Fruit fly (Drosophila melanogaster) whole organism, adult: ENCODE data around the gene neb.

Experiments
- CG11617 ChIP-seq: fragments of 200-800 bp; sonication (Bioruptor generic); optimal IDR thresholded peaks from 2 replicates; lab custom pipeline; 2017; ENCODE audit warnings: mild to moderate bottlenecking, missing biosample characterization, missing genetic modification reagents, missing genetic modification characterization
- CG12768 ChIP-seq: fragments of 200-800 bp; sonication (Bioruptor generic); optimal IDR thresholded peaks from 2 replicates; lab custom pipeline; 2017; ENCODE audit warnings: missing biosample characterization, missing genetic modification characterization, mild to moderate bottlenecking, moderate library complexity, missing genetic modification reagents
- CG14711 ChIP-seq: fragments of 200-800 bp; sonication (Bioruptor generic); optimal IDR thresholded peaks from 2 replicates; lab custom pipeline; 2018; ENCODE audit warnings: missing biosample characterization, mild to moderate bottlenecking, missing genetic modification characterization, moderate library complexity
- CG1620 ChIP-seq: fragments of 200-800 bp; sonication (Bioruptor generic); optimal IDR thresholded peaks from 2 replicates; lab custom pipeline; 2016; ENCODE audit warnings: missing biosample characterization, missing genetic modification characterization
- CG33017 ChIP-seq: fragments of 200-800 bp; sonication (Bioruptor generic); optimal IDR thresholded peaks from 2 replicates; lab custom pipeline; 2018; ENCODE audit warnings: missing biosample characterization, mild to moderate bottlenecking, missing genetic modification characterization, moderate library complexity
- CG5204 ChIP-seq: fragments of 200-800 bp; sonication (Bioruptor generic); optimal IDR thresholded peaks from 2 replicates; lab custom pipeline; 2016; ENCODE audit warnings: missing biosample characterization, missing genetic modification characterization
- CG7045 ChIP-seq: fragments of 200-800 bp; sonication (Bioruptor generic); optimal IDR thresholded peaks from 2 replicates; lab custom pipeline; 2017; ENCODE audit warnings: missing biosample characterization, mild to moderate bottlenecking, missing genetic modification characterization
- CG7101 ChIP-seq: fragments of 200-800 bp; sonication (Bioruptor generic); optimal IDR thresholded peaks from 2 replicates; lab custom pipeline; 2018; ENCODE audit warnings: missing biosample characterization, mild to moderate bottlenecking, missing genetic modification characterization, moderate library complexity
- Clk ChIP-seq: fragments of 200-800 bp; sonication (Bioruptor generic); optimal IDR thresholded peaks from 2 replicates; lab custom pipeline; 2017; ENCODE audit warnings: missing biosample characterization, missing genetic modification characterization
- Crg-1 ChIP-seq: fragments of 200-800 bp; sonication (Bioruptor generic); optimal IDR thresholded peaks from 2 replicates; lab custom pipeline; 2016; ENCODE audit warnings: missing biosample characterization, missing genetic modification characterization
- Hr96 ChIP-seq: fragments of 200-800 bp; sonication (Bioruptor generic); optimal IDR thresholded peaks from 2 replicates; lab custom pipeline; 2016; ENCODE audit warnings: missing biosample characterization, missing genetic modification characterization
- Mnt ChIP-seq: fragments of 200-800 bp; sonication (Bioruptor generic); optimal IDR thresholded peaks from 2 replicates; lab custom pipeline; 2016; ENCODE audit warnings: missing biosample characterization, mild to moderate bottlenecking, missing genetic modification characterization
- bab1 ChIP-seq: fragments of 200-800 bp; sonication (Bioruptor generic); optimal IDR thresholded peaks from 3 replicates; lab custom pipeline; 2019; ENCODE audit warnings: missing biosample characterization, mild to moderate bottlenecking, missing genetic modification characterization, moderate library complexity
- cic ChIP-seq: fragments of 200-800 bp; sonication (Bioruptor generic); optimal IDR thresholded peaks from 2 replicates; lab custom pipeline; 2017; ENCODE audit warnings: missing biosample characterization, mild to moderate bottlenecking, missing genetic modification characterization, moderate library complexity
- cnc ChIP-seq, 2 experiments: fragments of >200 bp; optimal IDR thresholded peaks; 2 replicates each; lab custom pipeline; 2017
- kay ChIP-seq: fragments of 200-800 bp; sonication (Bioruptor generic); peaks from one replicate; lab custom pipeline; 2016; ENCODE audit warnings: missing biosample characterization, missing genetic modification characterization, borderline replicate concordance
- ovo ChIP-seq: fragments of 200-800 bp; sonication (Bioruptor generic); optimal IDR thresholded peaks from 2 replicates; lab custom pipeline; 2016; ENCODE audit warnings: missing biosample characterization, missing genetic modification characterization
- pad ChIP-seq: fragments of 200-800 bp; sonication (Bioruptor generic); optimal IDR thresholded peaks from 3 replicates; lab custom pipeline; 2017; ENCODE audit warnings: missing biosample characterization, missing genetic modification characterization, mild to moderate bottlenecking, moderate library complexity, missing genetic modification reagents
- tj ChIP-seq: fragments of 200-800 bp; sonication (Bioruptor generic); optimal IDR thresholded peaks from 3 replicates; lab custom pipeline; 2017; ENCODE audit warnings: missing biosample characterization, mild to moderate bottlenecking, missing genetic modification characterization, moderate library complexity
- toe ChIP-seq: fragments of 200-800 bp; sonication (Bioruptor generic); optimal IDR thresholded peaks from 2 replicates; lab custom pipeline; 2016; ENCODE audit warnings: missing biosample characterization, missing genetic modification characterization

Gene neb

DNA sequence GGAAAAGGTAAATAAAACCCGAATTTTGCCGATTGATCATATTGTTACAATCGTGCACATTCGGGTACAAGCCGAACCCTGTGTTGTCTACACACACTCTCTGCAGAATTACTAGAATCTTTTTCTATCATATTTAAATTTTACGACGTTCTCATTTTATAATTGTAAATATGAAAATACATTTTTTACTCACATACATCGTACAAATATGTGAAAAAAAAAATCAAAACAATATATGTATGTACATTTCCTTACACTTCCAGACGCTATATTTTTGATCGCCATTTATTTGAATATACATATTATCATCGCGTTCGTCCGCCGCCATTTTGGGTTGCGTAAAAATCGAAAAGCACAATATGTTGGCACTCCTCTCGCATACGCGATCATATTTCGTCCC is 42.2 kb downstream of the neb start:
- no peak for TF ChIP-seq CG5204 (GFP tag; lab: Kevin White, UChicago)
- peak; percentile 25 for TF ChIP-seq kay (GFP tag; lab: Kevin White, UChicago)

DNA sequence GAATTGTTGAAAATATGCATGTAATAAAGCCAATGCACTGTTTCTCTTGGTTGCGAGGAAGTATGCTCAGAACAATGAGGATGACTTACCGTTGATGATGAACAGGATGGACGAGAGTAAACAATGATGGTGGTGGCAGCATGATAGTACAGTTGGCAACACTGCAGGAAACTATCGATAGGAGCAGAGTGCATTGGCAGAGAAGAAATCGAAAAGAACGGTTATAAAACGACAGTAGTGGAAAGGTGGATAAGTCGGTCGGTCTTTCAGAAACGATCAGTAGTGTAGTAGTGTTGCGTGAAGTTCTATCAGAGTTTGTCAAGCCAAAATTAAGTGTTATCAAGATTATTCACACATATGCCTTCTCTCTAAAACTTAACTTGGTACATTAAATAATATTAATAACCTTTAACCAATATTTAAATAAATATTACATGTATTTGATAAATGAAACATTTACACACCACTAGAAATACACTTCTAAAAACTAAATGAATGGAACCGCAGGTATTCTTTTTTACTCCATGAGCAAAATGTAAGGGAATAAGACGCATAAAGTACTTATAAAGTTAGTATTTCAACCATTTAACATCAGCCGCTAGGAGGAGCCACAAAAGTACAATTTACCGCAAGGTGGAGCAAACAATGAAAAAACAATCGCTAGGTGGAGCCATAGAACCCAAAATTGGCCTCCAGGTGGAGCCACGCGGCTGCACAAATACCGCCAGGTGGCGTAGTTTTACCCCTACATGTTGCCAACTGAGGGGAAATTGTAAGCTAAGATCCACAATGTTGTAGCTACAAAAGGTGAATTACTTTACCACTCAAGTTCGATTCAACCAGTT is 45.1 kb downstream of the neb start:
- TF ChIP-seq CG11617 (GFP tag; lab: Kevin White, UChicago) (peak; percentile 50), cic (GFP tag; lab: Kevin White, UChicago) (no peak), bab1 (GFP tag; lab: Kevin White, UChicago) (peak; percentile 67), ovo (peak; percentile 60), CG14711 (tag; lab: Kevin White, UChicago) (peak; percentile 40), Hr96 (peak; percentile 82), tj (GFP tag; lab: Kevin White, UChicago) (peak; percentile 25), CG7101 (tag; lab: Kevin White, UChicago) (peak; percentile 69), Clk (GFP tag; lab: Kevin White, UChicago) (no peak), CG1620 (GFP tag; lab: Kevin White, UChicago) (peak; percentile 89), Mnt (GFP tag; lab: Kevin White, UChicago) (peak; percentile 68), CG12768 (no peak), Crg-1 (peak; percentile 74), CG33017 (peak; percentile 35), kay (GFP tag; lab: Kevin White, UChicago) (no peak), toe (peak; percentile 80), cnc (optimal IDR thresholded peaks at IDR 0.05; lab: Kevin White, UChicago) (no peak), CG7045 (peak; percentile 69), CG5204 (GFP tag; lab: Kevin White, UChicago) (peak; percentile 68), pad (GFP tag; lab: Kevin White, UChicago) (peak; percentile 100)

DNA sequence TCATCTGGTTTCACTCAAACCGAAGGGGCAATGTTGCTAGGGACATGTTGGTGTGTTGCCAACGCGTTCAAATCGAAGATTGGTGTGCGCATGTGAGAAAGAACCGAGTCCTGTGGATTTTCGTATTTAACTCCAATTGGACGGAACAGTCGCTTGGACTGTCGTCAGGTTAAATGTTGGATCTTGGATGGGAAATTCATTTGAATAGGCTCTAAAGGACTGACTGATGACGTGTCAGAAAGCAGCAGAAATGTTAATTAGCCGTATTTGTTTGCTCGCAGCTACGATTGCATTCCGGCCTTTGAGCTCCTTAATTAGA is 45.6 kb downstream of the neb start:
- no peak for TF ChIP-seq CG12768
- TF ChIP-seq CG7101 (tag; lab: Kevin White, UChicago) = no peak

dm6 chr2L:20134823-20135222 is 59.3 kb downstream of the neb start, which contains the start of gene CG10651:
CG10651 (minus strand) TSS chr2L:20134923.
- TF ChIP-seq CG33017 (no peak), cic (GFP tag; lab: Kevin White, UChicago) (no peak), bab1 (GFP tag; lab: Kevin White, UChicago) (no peak), Hr96 (no peak), CG7101 (tag; lab: Kevin White, UChicago) (no peak), kay (GFP tag; lab: Kevin White, UChicago) (no peak)
